Fruit fly (Drosophila melanogaster): ENCODE results near the gene Vsp37A.

DNA sequence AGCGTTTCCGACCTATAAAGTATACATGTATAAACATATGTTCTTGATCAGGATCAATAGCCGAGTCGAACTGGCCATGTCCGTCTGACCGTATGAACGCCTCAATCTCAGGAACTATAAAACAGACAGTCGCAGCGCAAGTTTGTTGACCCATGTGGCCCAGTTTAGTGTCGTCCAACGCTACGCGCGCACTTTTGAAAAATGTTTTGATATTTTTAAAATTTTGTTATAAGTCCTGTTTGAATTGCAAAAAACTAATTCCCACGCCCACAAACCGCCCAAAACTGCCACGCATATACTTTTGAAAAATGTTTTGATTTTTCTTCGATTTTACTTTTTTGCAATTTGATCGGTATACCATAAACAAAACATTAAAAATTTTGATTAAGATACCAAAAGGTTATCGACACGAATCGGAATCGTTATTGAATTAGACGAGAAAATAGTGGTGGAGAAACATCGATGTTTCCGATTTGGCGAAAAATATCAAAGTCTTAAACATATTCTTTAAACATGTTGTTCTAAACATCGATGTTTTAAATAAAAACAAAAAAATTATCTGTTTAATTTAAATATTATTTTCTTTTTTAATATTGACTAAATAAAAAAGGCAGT, 25.2 kb downstream of the Vsp37A start:
- no peak for TF ChIP-seq insv (optimal IDR thresholded peaks at IDR 0.05)
- TF ChIP-seq ttk (optimal IDR thresholded peaks at IDR 0.05) = no peak
- TF ChIP-seq psq (optimal IDR thresholded peaks at IDR 0.05) = no peak
- TF ChIP-seq Sin3A (optimal IDR thresholded peaks at IDR 0.05) = no peak
- no peak for TF ChIP-seq h (optimal IDR thresholded peaks at IDR 0.05)

All from Kc167 (cell line).